Fruit fly (Drosophila melanogaster): ENCODE data around the gene CG7377.

CG7377 gene

DNA sequence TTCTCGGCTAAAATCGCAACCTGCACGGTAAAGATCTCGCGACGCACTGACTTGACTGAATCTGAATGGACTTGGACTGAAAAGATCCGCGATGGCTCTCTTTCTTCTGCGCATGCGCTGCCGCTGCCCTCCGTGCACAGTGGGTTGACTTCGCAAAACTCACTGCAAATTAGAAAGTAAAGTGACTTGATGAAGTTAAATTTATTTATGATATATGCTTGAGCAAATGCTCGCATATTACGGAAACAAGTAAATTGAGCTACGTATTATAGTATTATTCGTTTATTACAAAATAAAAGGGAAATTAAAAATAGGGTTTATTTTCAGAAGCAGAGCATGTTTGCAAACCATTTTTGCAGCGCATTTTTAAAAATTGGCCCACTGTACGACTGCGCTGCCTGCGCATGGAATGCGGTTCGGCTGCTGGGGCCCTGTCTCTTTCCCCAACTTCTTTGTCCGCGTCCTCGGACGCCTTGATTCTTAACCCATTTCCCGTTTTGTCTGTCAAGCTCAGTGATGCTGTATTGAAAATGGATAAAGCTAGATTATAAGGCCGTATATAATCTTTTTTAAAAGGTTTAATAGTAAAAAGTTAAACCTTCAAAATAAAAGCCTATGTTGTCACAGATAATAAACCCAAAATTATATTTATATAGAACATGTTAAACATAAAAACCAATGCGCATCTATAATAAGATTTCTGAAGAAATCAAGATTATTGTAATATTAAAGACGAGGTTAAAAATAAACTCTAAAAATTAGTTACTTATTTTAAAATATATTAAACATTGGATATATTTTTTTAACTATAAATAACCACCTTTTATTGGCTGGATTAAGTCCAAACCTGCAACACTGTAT lies 1.5 kb upstream of the CG7377 start, which contains the start of gene rt:
Gene rt, minus strand, starts transcription at position 51 of the 861 bp plus-strand sequence.
- TF ChIP-seq EcR (GFP tag; optimal IDR thresholded peaks at IDR 0.05): peak; percentile 52
- TF ChIP-seq Pif1A (GFP tag; optimal IDR thresholded peaks at IDR 0.05): peak; percentile 80
- peak; percentile 60; the same call in 1 of the 2 replicates for TF ChIP-seq rn (GFP tag; IDR thresholded peaks at IDR 0.05)
- TF ChIP-seq CG17806 (tag; optimal IDR thresholded peaks at IDR 0.05): peak; percentile 84
- TF ChIP-seq CG4496 (GFP tag; IDR thresholded peaks at IDR 0.05): peak; percentile 81
- TF ChIP-seq CG8159 (tag; optimal IDR thresholded peaks at IDR 0.05): peak; percentile 92
- peak; percentile 74 for TF ChIP-seq Ets98B (GFP tag; IDR thresholded peaks at IDR 0.05)
- TF ChIP-seq CG9948 (tag; optimal IDR thresholded peaks at IDR 0.05): peak; percentile 85
- TF ChIP-seq CG34367 (tag; optimal IDR thresholded peaks at IDR 0.05): peak; percentile 84
- peak; percentile 89 for TF ChIP-seq CG8301 (tag; optimal IDR thresholded peaks at IDR 0.05)
- TF ChIP-seq gl (tag; optimal IDR thresholded peaks at IDR 0.05): peak; percentile 81
- peak; percentile 66 for TF ChIP-seq CG32121 (GFP tag; IDR thresholded peaks at IDR 0.05)
- TF ChIP-seq CG14655 (GFP tag; optimal IDR thresholded peaks at IDR 0.05): peak; percentile 91
- peak; percentile 83 for TF ChIP-seq CG13204 (GFP tag; optimal IDR thresholded peaks at IDR 0.05)
- peak; percentile 93 for TF ChIP-seq CG15710 (tag; optimal IDR thresholded peaks at IDR 0.05)
- TF ChIP-seq Pif1B (GFP tag; optimal IDR thresholded peaks at IDR 0.05): peak; percentile 76
- no peak; the same call in 1 of the 3 replicates for TF ChIP-seq fd96Ca (GFP tag; IDR thresholded peaks at IDR 0.05)
- TF ChIP-seq CG12605 (GFP tag; IDR thresholded peaks at IDR 0.05): peak; percentile 71
- TF ChIP-seq D1 (tag; optimal IDR thresholded peaks at IDR 0.05): peak; percentile 28
- peak; percentile 78 for TF ChIP-seq Snoo (tag; optimal IDR thresholded peaks at IDR 0.05)
- peak; percentile 57; the same call in 1 of the 2 replicates for TF ChIP-seq CG10348 (GFP tag; IDR thresholded peaks at IDR 0.05)

DNA sequence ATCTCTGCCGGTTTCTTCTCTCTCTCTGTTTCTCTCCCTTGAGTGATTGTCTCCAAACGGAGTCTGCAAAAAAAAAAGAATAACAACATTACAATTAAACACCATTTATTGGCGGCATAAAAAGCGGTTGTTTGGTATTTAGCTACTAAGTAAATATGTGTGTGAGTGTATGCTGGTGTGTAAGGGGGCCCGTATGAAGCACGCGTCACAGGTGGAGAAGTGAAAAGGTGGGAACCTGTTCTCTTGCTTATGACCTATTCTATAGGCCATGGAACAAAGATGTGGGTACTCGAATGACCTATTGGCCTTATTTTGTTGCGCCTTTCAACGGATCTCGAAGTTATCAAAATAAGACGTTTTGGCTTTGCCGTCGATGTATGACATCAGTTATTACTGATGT lies 901 bp upstream of the CG7377 start:
- TF ChIP-seq CG4496 (GFP tag; IDR thresholded peaks at IDR 0.05) (0 out of 3 replicates have a peak, but pooled peaks have one; percentile 45), CG8301 (tag; optimal IDR thresholded peaks at IDR 0.05) (peak; percentile 21), Ets98B (GFP tag; IDR thresholded peaks at IDR 0.05) (0 out of 2 replicates have a peak, but pooled peaks have one; percentile 37), CG17806 (tag; optimal IDR thresholded peaks at IDR 0.05) (no peak)

DNA sequence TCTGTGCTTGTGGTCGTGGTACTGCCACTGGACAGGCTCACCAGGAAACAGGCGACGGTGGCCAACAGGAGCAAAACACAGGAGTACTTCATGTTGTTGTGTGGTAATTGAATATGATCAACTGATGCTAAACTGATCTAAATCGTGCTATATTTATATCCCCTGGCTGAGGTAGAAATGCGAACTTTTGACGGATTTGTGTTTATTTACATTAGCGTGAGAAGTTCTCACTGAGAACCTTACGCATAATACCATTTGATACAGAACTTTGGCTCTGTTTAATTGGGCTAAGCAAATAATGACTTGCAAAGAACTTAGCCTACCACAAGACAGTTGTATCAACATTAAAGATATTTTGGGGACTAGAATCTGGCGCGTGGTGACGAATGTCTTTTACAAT lies 1.6 kb downstream of the CG7377 start, which contains the start of gene CG33268:
Gene CG33268, minus strand, starts transcription at position 101 of the 400 bp plus-strand sequence.
- TF ChIP-seq CG10348 (GFP tag; IDR thresholded peaks at IDR 0.05) (no peak), fd96Ca (GFP tag; IDR thresholded peaks at IDR 0.05) (no peak), Pif1A (GFP tag; optimal IDR thresholded peaks at IDR 0.05) (no peak)

DNA sequence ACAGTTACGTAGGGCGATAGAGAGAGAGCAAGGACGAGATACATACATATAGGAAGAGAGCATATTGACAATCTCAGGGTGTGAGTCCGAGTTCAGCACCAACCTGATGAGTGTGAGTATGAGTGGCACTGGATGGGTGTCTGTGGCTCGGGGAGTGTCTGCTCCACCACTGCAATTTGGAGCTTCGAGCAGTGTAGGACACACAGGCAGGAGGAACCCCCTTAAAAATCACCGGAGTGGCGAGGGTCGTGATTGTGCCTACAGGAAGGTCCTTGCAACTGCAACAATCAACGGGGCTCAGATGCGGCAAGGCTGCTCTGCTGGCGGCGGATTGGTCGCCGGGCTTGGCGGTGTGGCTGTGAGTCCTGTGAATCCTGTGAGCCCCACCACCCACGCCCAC lies 2.3 kb downstream of the CG7377 start:
- peak; percentile 52 for TF ChIP-seq CG13204 (GFP tag; optimal IDR thresholded peaks at IDR 0.05)
- no peak for TF ChIP-seq EcR (GFP tag; optimal IDR thresholded peaks at IDR 0.05)

DNA sequence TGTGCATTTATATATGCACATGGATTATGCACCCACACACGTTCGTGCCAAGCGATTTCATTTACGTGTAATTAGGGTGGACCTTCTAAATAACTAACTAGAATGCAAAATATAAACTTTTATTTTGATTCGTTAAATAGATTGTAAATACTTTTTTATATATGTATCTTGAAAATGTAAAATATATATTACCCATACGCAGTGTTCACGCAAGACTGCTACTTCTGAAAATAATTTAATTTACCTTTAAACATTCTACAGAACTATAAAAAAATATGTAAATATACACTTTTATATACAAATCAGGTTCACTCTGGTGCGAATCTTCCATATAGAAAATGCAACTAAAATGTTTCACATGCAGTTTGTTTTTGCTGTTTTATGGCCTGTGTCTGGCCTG lies 4.3 kb downstream of the CG7377 start:
- peak; percentile 3 for TF ChIP-seq Pif1B (GFP tag; optimal IDR thresholded peaks at IDR 0.05)
- peak; percentile 55 for TF ChIP-seq CG4496 (GFP tag; IDR thresholded peaks at IDR 0.05)
- TF ChIP-seq CG10348 (GFP tag; IDR thresholded peaks at IDR 0.05): no peak
- TF ChIP-seq rn (GFP tag; IDR thresholded peaks at IDR 0.05): no peak
- peak; percentile 23 for TF ChIP-seq CG34367 (tag; optimal IDR thresholded peaks at IDR 0.05)
- peak; percentile 28; the same call in 1 of the 2 replicates for TF ChIP-seq Ets98B (GFP tag; IDR thresholded peaks at IDR 0.05)
- TF ChIP-seq CG14655 (GFP tag; optimal IDR thresholded peaks at IDR 0.05): peak; percentile 35
- peak; percentile 61 for TF ChIP-seq CG32121 (GFP tag; IDR thresholded peaks at IDR 0.05)
- no peak for TF ChIP-seq EcR (GFP tag; optimal IDR thresholded peaks at IDR 0.05)
- TF ChIP-seq CG17806 (tag; optimal IDR thresholded peaks at IDR 0.05): peak; percentile 35
- peak; percentile 46 for TF ChIP-seq CG15710 (tag; optimal IDR thresholded peaks at IDR 0.05)
- TF ChIP-seq CG8301 (tag; optimal IDR thresholded peaks at IDR 0.05): peak; percentile 27
- TF ChIP-seq gl (tag; optimal IDR thresholded peaks at IDR 0.05): no peak
- peak; percentile 40 for TF ChIP-seq CG9948 (tag; optimal IDR thresholded peaks at IDR 0.05)
- TF ChIP-seq CG8159 (tag; optimal IDR thresholded peaks at IDR 0.05): peak; percentile 86

DNA sequence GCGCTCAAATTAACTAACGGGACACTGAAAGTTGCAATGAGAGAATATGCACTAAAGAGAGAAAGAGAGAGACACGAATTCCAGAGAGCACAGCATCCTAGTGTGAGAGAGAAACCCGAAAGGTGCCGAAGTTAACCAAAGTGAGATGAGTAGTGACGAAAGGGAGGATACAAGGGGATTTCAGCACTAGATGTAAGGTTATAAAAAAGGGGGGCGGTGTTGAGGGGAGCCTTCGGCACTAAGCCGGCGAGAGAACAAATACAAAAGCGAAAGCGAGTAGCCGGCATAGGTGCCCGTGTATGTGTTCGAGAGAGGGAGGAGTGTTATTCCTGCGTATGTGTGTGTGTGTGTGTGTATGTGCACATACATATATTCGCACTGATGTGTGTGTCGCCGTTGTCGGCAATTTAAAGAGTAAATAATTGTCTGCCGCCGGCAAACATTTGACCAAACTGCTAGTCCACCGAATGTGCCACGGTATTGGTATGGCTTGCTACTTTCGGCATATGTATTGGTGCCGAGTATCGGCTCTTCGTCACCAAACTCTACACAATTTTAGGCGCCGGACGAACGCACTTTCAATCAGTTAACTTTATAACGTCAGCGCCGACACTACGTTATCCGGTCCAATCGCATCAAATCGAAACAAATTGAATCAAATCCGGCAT lies 7.2 kb downstream of the CG7377 start, which contains the start of gene CG7368:
Gene CG7368, plus strand, starts transcription at position 618 of the 668 bp plus-strand sequence.
- TF ChIP-seq Snoo (tag; optimal IDR thresholded peaks at IDR 0.05) (no peak), CG8159 (tag; optimal IDR thresholded peaks at IDR 0.05) (no peak), EcR (GFP tag; optimal IDR thresholded peaks at IDR 0.05) (no peak), CG8301 (tag; optimal IDR thresholded peaks at IDR 0.05) (no peak), CG15710 (tag; optimal IDR thresholded peaks at IDR 0.05) (no peak), CG13204 (GFP tag; optimal IDR thresholded peaks at IDR 0.05) (peak; percentile 14), fd96Ca (GFP tag; IDR thresholded peaks at IDR 0.05) (no peak), Pif1B (GFP tag; optimal IDR thresholded peaks at IDR 0.05) (no peak)

Measured in whole organism, pupa.